ENCODE assay signal across 1 fruit fly cellular context in genomic region chrX:16448252-16449191, dm6.
TF ChIP-seq lines count a peak whose summit lies in the region.

TSS of gene CG34015 (minus strand) at chrX:16448302.
TSS of gene eIF4H1 (plus strand) at chrX:16448665.

TF ChIP-seq in whole organism, embryonic, 481 proteins besides CTCF, POLR2A, EP300 and RAD21 (continued from another document and continues in another):
- TF ChIP-seq CG7745 (tag; optimal IDR thresholded peaks at IDR 0.05; lab: Kevin White, UChicago) (no peak), CG8290 (GFP tag; optimal IDR thresholded peaks at IDR 0.05; lab: Kevin White, UChicago) (no peak), CG8290 (tag; optimal IDR thresholded peaks at IDR 0.05; lab: Kevin White, UChicago) (no peak), HLH4C (GFP tag; IDR thresholded peaks at IDR 0.05; lab: Robert Waterston, UW; ENCODE audit: partially characterized antibody) (peak; percentile 49; the same call in 2 of the 3 replicates), amos (GFP tag; IDR thresholded peaks at IDR 0.05; lab: Robert Waterston, UW; ENCODE audit: partially characterized antibody) (peak; percentile 74), Jarid2 (GFP tag; optimal IDR thresholded peaks at IDR 0.05; lab: Kevin White, UChicago) (no peak), cas (GFP tag; IDR thresholded peaks at IDR 0.05; lab: Robert Waterston, UW) (no peak), sens-2 (GFP tag; IDR thresholded peaks at IDR 0.05; lab: Robert Waterston, UW) (no peak), sna (GFP tag; IDR thresholded peaks at IDR 0.05; lab: Robert Waterston, UW; ENCODE audit: partially characterized antibody) (0 out of 2 replicates have a peak, but pooled peaks have one; percentile 12), lmd (GFP tag; IDR thresholded peaks at IDR 0.05; lab: Robert Waterston, UW) (no peak), jumu (GFP tag; optimal IDR thresholded peaks at IDR 0.05; lab: Kevin White, UChicago) (no peak), Vsx1 (GFP tag; optimal IDR thresholded peaks at IDR 0.05; lab: Kevin White, UChicago) (no peak), Hr39 (optimal IDR thresholded peaks at IDR 0.05; lab: Kevin White, UChicago) (no peak), abd-A (tag; optimal IDR thresholded peaks at IDR 0.05; lab: Kevin White, UChicago) (no peak), prd (optimal IDR thresholded peaks at IDR 0.05; lab: Kevin White, UChicago) (no peak), prd (GFP tag; IDR thresholded peaks at IDR 0.05; lab: Robert Waterston, UW) (no peak), cad (GFP tag; optimal IDR thresholded peaks at IDR 0.05; lab: Kevin White, UChicago) (no peak), CG12219 (GFP tag; optimal IDR thresholded peaks at IDR 0.05; lab: Kevin White, UChicago) (no peak), dati (GFP tag; IDR thresholded peaks at IDR 0.05; lab: Robert Waterston, UW) (no peak), kay (GFP tag; optimal IDR thresholded peaks at IDR 0.05; lab: Kevin White, UChicago) (no peak), vfl (GFP tag; optimal IDR thresholded peaks at IDR 0.05; lab: Kevin White, UChicago) (no peak), Usf (GFP tag; optimal IDR thresholded peaks at IDR 0.05; lab: Kevin White, UChicago) (no peak), br (optimal IDR thresholded peaks at IDR 0.05; lab: Kevin White, UChicago) (no peak), CG12942 (GFP tag; optimal IDR thresholded peaks at IDR 0.05; lab: Kevin White, UChicago) (no peak), MESR4 (GFP tag; optimal IDR thresholded peaks at IDR 0.05; lab: Kevin White, UChicago) (peak; percentile 87), dm (GFP tag; optimal IDR thresholded peaks at IDR 0.05; lab: Kevin White, UChicago) (peak; percentile 70), ro (GFP tag; IDR thresholded peaks at IDR 0.05; lab: Robert Waterston, UW) (no peak), CG6765 (GFP tag; optimal IDR thresholded peaks at IDR 0.05; lab: Kevin White, UChicago) (peak; percentile 57), CG2712 (tag; optimal IDR thresholded peaks at IDR 0.05; lab: Kevin White, UChicago) (peak; percentile 10), Hr78 (GFP tag; optimal IDR thresholded peaks at IDR 0.05; lab: Kevin White, UChicago) (no peak), CG10959 (GFP tag; IDR thresholded peaks at IDR 0.05; lab: Robert Waterston, UW) (no peak), CG8089 (GFP tag; optimal IDR thresholded peaks at IDR 0.05; lab: Kevin White, UChicago) (no peak), Camta (GFP tag; optimal IDR thresholded peaks at IDR 0.05; lab: Kevin White, UChicago) (no peak), CG1792 (GFP tag; optimal IDR thresholded peaks at IDR 0.05; lab: Kevin White, UChicago) (no peak), chm (GFP tag; IDR thresholded peaks at IDR 0.05; lab: Robert Waterston, UW) (no peak), CG7963 (GFP tag; IDR thresholded peaks at IDR 0.05; lab: Robert Waterston, UW; ENCODE audit: partially characterized antibody) (no peak), CG7786 (GFP tag; optimal IDR thresholded peaks at IDR 0.05; lab: Kevin White, UChicago) (no peak), CG18764 (GFP tag; optimal IDR thresholded peaks at IDR 0.05; lab: Kevin White, UChicago) (no peak), tgo (GFP tag; IDR thresholded peaks at IDR 0.05; lab: Robert Waterston, UW) (no peak), CG13123 (GFP tag; optimal IDR thresholded peaks at IDR 0.05; lab: Kevin White, UChicago) (no peak), Sry-β (GFP tag; optimal IDR thresholded peaks at IDR 0.05; lab: Kevin White, UChicago) (no peak), grn (GFP tag; optimal IDR thresholded peaks at IDR 0.05; lab: Kevin White, UChicago) (no peak), pnt (GFP tag; optimal IDR thresholded peaks at IDR 0.05; lab: Kevin White, UChicago) (no peak), dpn (GFP tag; optimal IDR thresholded peaks at IDR 0.05; lab: Kevin White, UChicago) (no peak), ken (GFP tag; IDR thresholded peaks at IDR 0.05; lab: Robert Waterston, UW) (no peak), cato (GFP tag; optimal IDR thresholded peaks at IDR 0.05; lab: Kevin White, UChicago; ENCODE audit: borderline replicate concordance) (no peak), Ptx1 (GFP tag; IDR thresholded peaks at IDR 0.05; lab: Robert Waterston, UW) (no peak), CG4360 (GFP tag; IDR thresholded peaks at IDR 0.05; lab: Robert Waterston, UW) (no peak), C15 (GFP tag; IDR thresholded peaks at IDR 0.05; lab: Robert Waterston, UW) (no peak), CG3726 (GFP tag; IDR thresholded peaks at IDR 0.05; lab: Robert Waterston, UW) (no peak), luna (GFP tag; optimal IDR thresholded peaks at IDR 0.05; lab: Kevin White, UChicago) (no peak), stwl (tag; optimal IDR thresholded peaks at IDR 0.05; lab: Kevin White, UChicago) (peak; percentile 48), CG30431 (GFP tag; optimal IDR thresholded peaks at IDR 0.05; lab: Kevin White, UChicago) (no peak), Awh (GFP tag; IDR thresholded peaks at IDR 0.05; lab: Robert Waterston, UW) (no peak), Dref (GFP tag; IDR thresholded peaks at IDR 0.05; lab: Robert Waterston, UW) (peak; percentile 64), CG12236 (GFP tag; optimal IDR thresholded peaks at IDR 0.05; lab: Kevin White, UChicago) (no peak), Ravus (GFP tag; IDR thresholded peaks at IDR 0.05; lab: Robert Waterston, UW) (no peak), dimm (GFP tag; IDR thresholded peaks at IDR 0.05; lab: Robert Waterston, UW) (no peak), CG34422 (GFP tag; IDR thresholded peaks at IDR 0.05; lab: Robert Waterston, UW) (peak; percentile 68; the same call in 1 of the 3 replicates), da (GFP tag; optimal IDR thresholded peaks at IDR 0.05; lab: Kevin White, UChicago) (no peak), CG12104 (GFP tag; optimal IDR thresholded peaks at IDR 0.05; lab: Kevin White, UChicago) (no peak), fd96Cb (tag; optimal IDR thresholded peaks at IDR 0.05; lab: Kevin White, UChicago) (no peak), ap (GFP tag; IDR thresholded peaks at IDR 0.05; lab: Robert Waterston, UW) (no peak), Dip3 (GFP tag; optimal IDR thresholded peaks at IDR 0.05; lab: Kevin White, UChicago) (no peak), CG15479 (GFP tag; optimal IDR thresholded peaks at IDR 0.05; lab: Kevin White, UChicago) (no peak), CG17385 (GFP tag; optimal IDR thresholded peaks at IDR 0.05; lab: Kevin White, UChicago) (no peak), CG10366 (GFP tag; IDR thresholded peaks at IDR 0.05; lab: Robert Waterston, UW) (no peak), peb (GFP tag; IDR thresholded peaks at IDR 0.05; lab: Robert Waterston, UW) (no peak), pfk (GFP tag; optimal IDR thresholded peaks at IDR 0.05; lab: Kevin White, UChicago) (no peak), CG2129 (GFP tag; IDR thresholded peaks at IDR 0.05; lab: Robert Waterston, UW; ENCODE audit: partially characterized antibody) (no peak), exex (tag; optimal IDR thresholded peaks at IDR 0.05; lab: Kevin White, UChicago) (no peak), CG7987 (GFP tag; optimal IDR thresholded peaks at IDR 0.05; lab: Kevin White, UChicago) (peak; percentile 22), ato (GFP tag; IDR thresholded peaks at IDR 0.05; lab: Robert Waterston, UW; ENCODE audit: partially characterized antibody) (no peak), Lim3 (GFP tag; IDR thresholded peaks at IDR 0.05; lab: Robert Waterston, UW) (no peak), Hey (tag; optimal IDR thresholded peaks at IDR 0.05; lab: Kevin White, UChicago) (no peak), nerfin-2 (GFP tag; IDR thresholded peaks at IDR 0.05; lab: Robert Waterston, UW; ENCODE audit: partially characterized antibody) (no peak), crc (GFP tag; optimal IDR thresholded peaks at IDR 0.05; lab: Kevin White, UChicago) (no peak), TFAM (GFP tag; optimal IDR thresholded peaks at IDR 0.05; lab: Kevin White, UChicago) (no peak), CG1832 (GFP tag; optimal IDR thresholded peaks at IDR 0.05; lab: Kevin White, UChicago) (no peak), pros (GFP tag; optimal IDR thresholded peaks at IDR 0.05; lab: Kevin White, UChicago) (no peak), pan (optimal IDR thresholded peaks at IDR 0.05; lab: Kevin White, UChicago) (no peak), pan (GFP tag; optimal IDR thresholded peaks at IDR 0.05 in 1 of 2, IDR thresholded peaks at IDR 0.05 in 1 of 2) (no peak), CG33557 (GFP tag; optimal IDR thresholded peaks at IDR 0.05; lab: Kevin White, UChicago) (no peak), CG6175 (GFP tag; IDR thresholded peaks at IDR 0.05; lab: Robert Waterston, UW) (no peak), CG3407 (GFP tag; optimal IDR thresholded peaks at IDR 0.05; lab: Kevin White, UChicago) (no peak), jigr1 (GFP tag; IDR thresholded peaks at IDR 0.05; lab: Robert Waterston, UW) (no peak), tio (GFP tag; optimal IDR thresholded peaks at IDR 0.05; lab: Kevin White, UChicago) (no peak), Fer2 (tag; optimal IDR thresholded peaks at IDR 0.05; lab: Kevin White, UChicago) (no peak), CG11398 (GFP tag; optimal IDR thresholded peaks at IDR 0.05; lab: Kevin White, UChicago) (no peak), CG3838 (GFP tag; optimal IDR thresholded peaks at IDR 0.05; lab: Kevin White, UChicago) (no peak), gcm (GFP tag; optimal IDR thresholded peaks at IDR 0.05; lab: Kevin White, UChicago) (no peak), E2f2 (GFP tag; IDR thresholded peaks at IDR 0.05; lab: Robert Waterston, UW) (peak; percentile 48; the same call in 1 of the 2 replicates), GATAe (GFP tag; conservative IDR thresholded peaks at IDR 0.05; lab: Robert Waterston, UW) (no peak), Dp (GFP tag; optimal IDR thresholded peaks at IDR 0.05; lab: Kevin White, UChicago) (peak; percentile 48), Sin3A (optimal IDR thresholded peaks at IDR 0.05; lab: Kevin White, UChicago) (peak; percentile 50), trh (GFP tag; optimal IDR thresholded peaks at IDR 0.05; lab: Kevin White, UChicago) (no peak), Antp (GFP tag; optimal IDR thresholded peaks at IDR 0.05; lab: Kevin White, UChicago) (no peak), fd64A (GFP tag; optimal IDR thresholded peaks at IDR 0.05; lab: Kevin White, UChicago) (no peak), Gug (GFP tag; IDR thresholded peaks at IDR 0.05; lab: Robert Waterston, UW) (no peak), Tbp (GFP tag; optimal IDR thresholded peaks at IDR 0.05; lab: Kevin White, UChicago) (no peak), wek (GFP tag; optimal IDR thresholded peaks at IDR 0.05; lab: Kevin White, UChicago) (no peak), Dip2 (GFP tag; IDR thresholded peaks at IDR 0.05; lab: Robert Waterston, UW) (no peak), CG3995 (GFP tag; optimal IDR thresholded peaks at IDR 0.05; lab: Kevin White, UChicago) (peak; percentile 46), fd102C (GFP tag; optimal IDR thresholded peaks at IDR 0.05; lab: Kevin White, UChicago) (no peak), Sox102F (GFP tag; optimal IDR thresholded peaks at IDR 0.05; lab: Kevin White, UChicago) (no peak), gfzf (GFP tag; optimal IDR thresholded peaks at IDR 0.05; lab: Kevin White, UChicago) (peak; percentile 72), slp2 (GFP tag; optimal IDR thresholded peaks at IDR 0.05; lab: Kevin White, UChicago) (no peak), CG6254 (GFP tag; optimal IDR thresholded peaks at IDR 0.05; lab: Kevin White, UChicago) (no peak), Oaz (GFP tag; IDR thresholded peaks at IDR 0.05; lab: Robert Waterston, UW) (no peak), gt (GFP tag; IDR thresholded peaks at IDR 0.05; lab: Robert Waterston, UW) (no peak), CG9609 (GFP tag; optimal IDR thresholded peaks at IDR 0.05; lab: Kevin White, UChicago) (no peak), Opbp (GFP tag; IDR thresholded peaks at IDR 0.05; lab: Robert Waterston, UW; ENCODE audit: partially characterized antibody) (0 out of 3 replicates have a peak, but pooled peaks have one; percentile 54), org-1 (GFP tag; optimal IDR thresholded peaks at IDR 0.05; lab: Kevin White, UChicago) (no peak), CG31388 (GFP tag; optimal IDR thresholded peaks at IDR 0.05; lab: Kevin White, UChicago) (no peak), fd3F (GFP tag; optimal IDR thresholded peaks at IDR 0.05; lab: Kevin White, UChicago) (no peak), CG5180 (GFP tag; optimal IDR thresholded peaks at IDR 0.05; lab: Kevin White, UChicago) (no peak), CG2875 (GFP tag; optimal IDR thresholded peaks at IDR 0.05; lab: Kevin White, UChicago) (no peak), Fer3 (tag; optimal IDR thresholded peaks at IDR 0.05; lab: Kevin White, UChicago) (no peak), bab2 (GFP tag; optimal IDR thresholded peaks at IDR 0.05; lab: Kevin White, UChicago) (no peak), gcm2 (GFP tag; optimal IDR thresholded peaks at IDR 0.05; lab: Kevin White, UChicago) (no peak), h (optimal IDR thresholded peaks at IDR 0.05; lab: Kevin White, UChicago) (no peak), Aef1 (GFP tag; IDR thresholded peaks at IDR 0.05; lab: Robert Waterston, UW) (no peak), Blimp-1 (GFP tag; optimal IDR thresholded peaks at IDR 0.05; lab: Kevin White, UChicago) (no peak), Myb (GFP tag; optimal IDR thresholded peaks at IDR 0.05; lab: Kevin White, UChicago) (no peak), gem (tag; optimal IDR thresholded peaks at IDR 0.05; lab: Kevin White, UChicago) (no peak), CkIIα-i1 (GFP tag; IDR thresholded peaks at IDR 0.05; lab: Robert Waterston, UW) (no peak), lbe (GFP tag; optimal IDR thresholded peaks at IDR 0.05; lab: Kevin White, UChicago) (peak; percentile 29), pita (GFP tag; optimal IDR thresholded peaks at IDR 0.05; lab: Kevin White, UChicago) (peak; percentile 26), CG11695 (GFP tag; IDR thresholded peaks at IDR 0.05; lab: Robert Waterston, UW) (no peak), klu (GFP tag; IDR thresholded peaks at IDR 0.05; lab: Robert Waterston, UW) (no peak), CG14050 (GFP tag; IDR thresholded peaks at IDR 0.05; lab: Robert Waterston, UW) (no peak), ERR (GFP tag; optimal IDR thresholded peaks at IDR 0.05; lab: Kevin White, UChicago) (no peak), CG2678 (tag; optimal IDR thresholded peaks at IDR 0.05; lab: Kevin White, UChicago) (no peak), CG8924 (tag; optimal IDR thresholded peaks at IDR 0.05; lab: Kevin White, UChicago) (peak; percentile 6), lab (GFP tag; optimal IDR thresholded peaks at IDR 0.05; lab: Kevin White, UChicago) (no peak), knrl (GFP tag; IDR thresholded peaks at IDR 0.05; lab: Robert Waterston, UW; ENCODE audit: partially characterized antibody) (peak; percentile 65), CG10321 (GFP tag; IDR thresholded peaks at IDR 0.05; lab: Robert Waterston, UW) (no peak), CG12299 (tag; optimal IDR thresholded peaks at IDR 0.05; lab: Kevin White, UChicago) (no peak), sima (GFP tag; optimal IDR thresholded peaks at IDR 0.05; lab: Kevin White, UChicago) (no peak)
